Worm (Caenorhabditis elegans) whole organism, mixed stage, embryonic: Measurements from ENCODE around the gene T24D8.6.

Source experiments
- ceh-39 ChIP-seq: fragments of 150-350 bp; optimal IDR thresholded peaks from 2 replicates; lab custom pipeline; 2014; ENCODE audit warnings: missing biosample characterization, missing genetic modification characterization
- ceh-83 ChIP-seq: fragments of 200-800 bp; sonication (Bioruptor generic); optimal IDR thresholded peaks from 2 replicates; lab custom pipeline; 2018; ENCODE audit warnings: mild to moderate bottlenecking, missing genetic modification characterization, missing compliant biosample characterization
- elt-3 ChIP-seq: fragments of 150-350 bp; optimal IDR thresholded peaks from 2 replicates; lab custom pipeline; 2014; ENCODE audit warnings: missing biosample characterization, missing genetic modification characterization
- flh-1 ChIP-seq: fragments of 200-800 bp; sonication (Bioruptor generic); optimal IDR thresholded peaks from 2 replicates; lab custom pipeline; 2018; ENCODE audit warnings: mild to moderate bottlenecking, missing genetic modification characterization, moderate library complexity, missing compliant biosample characterization
- lin-13 ChIP-seq: fragments of 150-350 bp; optimal IDR thresholded peaks from 2 replicates; lab custom pipeline; 2014; ENCODE audit warnings: missing biosample characterization, missing genetic modification characterization
- mab-5 ChIP-seq: fragments of 150-350 bp; optimal IDR thresholded peaks from 2 replicates; lab custom pipeline; 2014; ENCODE audit warnings: missing biosample characterization, missing genetic modification characterization
- mep-1 ChIP-seq: fragments of 150-350 bp; optimal IDR thresholded peaks from 2 replicates; lab custom pipeline; 2017; ENCODE audit warnings: missing biosample characterization, missing genetic modification reagents, missing genetic modification characterization, inconsistent platforms
- nhr-12 ChIP-seq: fragments of 150-350 bp; optimal IDR thresholded peaks from 2 replicates; lab custom pipeline; 2014; ENCODE audit warnings: missing biosample characterization, missing genetic modification characterization
- nhr-28 ChIP-seq: fragments of 150-350 bp; optimal IDR thresholded peaks from 2 replicates; lab custom pipeline; 2014; ENCODE audit warnings: missing biosample characterization, missing genetic modification characterization
- pha-4 ChIP-seq: fragments of 150-350 bp; optimal IDR thresholded peaks from 2 replicates; lab custom pipeline; 2018; ENCODE audit warnings: missing biosample characterization, missing genetic modification reagents, missing genetic modification characterization
- snpc-4 ChIP-seq: fragments of 150-350 bp; optimal IDR thresholded peaks from 2 replicates; lab custom pipeline; 2014; ENCODE audit warnings: missing biosample characterization, missing genetic modification characterization
- unc-62 ChIP-seq: fragments of 150-350 bp; optimal IDR thresholded peaks from 2 replicates; lab custom pipeline; 2014; ENCODE audit warnings: missing biosample characterization, missing genetic modification reagents, missing genetic modification characterization
- zip-8 ChIP-seq: fragments of 150-350 bp; optimal IDR thresholded peaks from 2 replicates; lab custom pipeline; 2014; ENCODE audit warnings: missing biosample characterization, missing genetic modification characterization
- ztf-11 ChIP-seq: fragments of 150-350 bp; optimal IDR thresholded peaks from 2 replicates; lab custom pipeline; 2014; ENCODE audit warnings: missing biosample characterization, missing genetic modification characterization

- TF ChIP-seq zip-8 (no peak), nhr-28 (tag; lab: Kevin White, UChicago) (no peak), mab-5 (no peak), unc-62 (GFP tag; lab: Kevin White, UChicago) (no peak), mep-1 (tag; lab: Kevin White, UChicago) (no peak), flh-1 (GFP tag; lab: Kevin White, UChicago) (no peak), snpc-4 (tag; lab: Kevin White, UChicago) (no peak), lin-13 (no peak), ztf-11 (tag; lab: Kevin White, UChicago) (no peak), ceh-83 (no peak), ceh-39 (tag; lab: Kevin White, UChicago) (no peak), pha-4 (tag; lab: Kevin White, UChicago) (no peak), elt-3 (tag; lab: Kevin White, UChicago) (no peak), nhr-12 (tag; lab: Kevin White, UChicago) (no peak)
Measured at ce11 chrX:2369073-2369472, 3.3 kb upstream of the T24D8.6 start.
